Fruit fly (Drosophila melanogaster) whole organism, prepupa: Measurements from ENCODE around the gene spen.

ENCODE experiments used
- CG11294 ChIP-seq: fragments of 200-800 bp; sonication (Bioruptor generic); IDR thresholded peaks from 2 replicates; pipeline ENCODE4 v1.3.6; 2022; ENCODE audit warnings: missing biosample characterization, missing genetic modification characterization
- CG15336 ChIP-seq: fragments of 200-800 bp; sonication (Bioruptor generic); IDR thresholded peaks from 2 replicates; pipeline ENCODE4 v1.3.6; 2022; ENCODE audit warnings: missing biosample characterization, missing genetic modification characterization
- CG34406 ChIP-seq: fragments of 200-800 bp; sonication (Bioruptor generic); optimal IDR thresholded peaks from 3 replicates; lab custom pipeline; 2016; ENCODE audit warnings: missing biosample characterization, missing genetic modification characterization
- CG6792 ChIP-seq: fragments of 200-800 bp; sonication (Bioruptor generic); optimal IDR thresholded peaks from 3 replicates; lab custom pipeline; 2016; ENCODE audit warnings: missing biosample characterization, missing genetic modification characterization
- CG6808 ChIP-seq: fragments of 200-800 bp; sonication (Bioruptor generic); optimal IDR thresholded peaks from 3 replicates; lab custom pipeline; 2017; ENCODE audit warnings: missing biosample characterization, missing genetic modification characterization, mild to moderate bottlenecking, moderate library complexity, missing genetic modification reagents
- CG6854 ChIP-seq: fragments of 200-800 bp; sonication (Bioruptor generic); optimal IDR thresholded peaks from 2 replicates; lab custom pipeline; 2017; ENCODE audit warnings: missing biosample characterization, mild to moderate bottlenecking, missing genetic modification characterization
- Eip93F ChIP-seq: fragments of 200-800 bp; sonication (Bioruptor generic); optimal IDR thresholded peaks from 2 replicates; lab custom pipeline; 2016; ENCODE audit warnings: missing biosample characterization, mild to moderate bottlenecking, missing genetic modification characterization
- Hr39 ChIP-seq: fragments of 200-800 bp; sonication (Bioruptor generic); optimal IDR thresholded peaks from 2 replicates; lab custom pipeline; 2016; ENCODE audit warnings: missing biosample characterization, missing genetic modification characterization
- Met ChIP-seq: fragments of 200-800 bp; sonication (Bioruptor generic); optimal IDR thresholded peaks from 3 replicates; lab custom pipeline; 2016; ENCODE audit warnings: missing biosample characterization, missing genetic modification characterization
- OdsH ChIP-seq: fragments of 200-800 bp; sonication (Bioruptor generic); optimal IDR thresholded peaks from 3 replicates; lab custom pipeline; 2016; ENCODE audit warnings: missing biosample characterization, missing genetic modification characterization
- Smox ChIP-seq: fragments of 200-800 bp; sonication (Bioruptor generic); optimal IDR thresholded peaks from 3 replicates; lab custom pipeline; 2016; ENCODE audit warnings: missing biosample characterization, missing genetic modification characterization
- Sox102F ChIP-seq: fragments of 200-800 bp; sonication (Bioruptor generic); optimal IDR thresholded peaks from 2 replicates; lab custom pipeline; 2016; ENCODE audit warnings: missing biosample characterization, mild to moderate bottlenecking, missing genetic modification characterization
- eg ChIP-seq: fragments of 200-800 bp; sonication (Bioruptor generic); IDR thresholded peaks from 3 replicates; pipeline ENCODE4 v1.3.6; 2022; ENCODE audit warnings: missing biosample characterization, missing genetic modification characterization
- vri ChIP-seq: fragments of 200-800 bp; sonication (Bioruptor generic); optimal IDR thresholded peaks from 3 replicates; lab custom pipeline; 2016; ENCODE audit warnings: missing biosample characterization, mild to moderate bottlenecking, missing genetic modification characterization

- peak; percentile 52 for TF ChIP-seq Sox102F (GFP tag; lab: Kevin White, UChicago)
- peak; percentile 21 for TF ChIP-seq CG6792 (GFP tag; lab: Kevin White, UChicago)
- no peak for TF ChIP-seq Smox (GFP tag; lab: Kevin White, UChicago)
- TF ChIP-seq Met = peak; percentile 8
- TF ChIP-seq vri (GFP tag; lab: Kevin White, UChicago) = peak; percentile 60
- TF ChIP-seq OdsH (GFP tag; lab: Kevin White, UChicago) = peak; percentile 5
- peak; percentile 70; the same call in 1 of the 3 replicates for TF ChIP-seq eg
- TF ChIP-seq CG15336 (GFP tag; lab: Robert Waterston, UW) = peak; percentile 55; the same call in 1 of the 2 replicates
- TF ChIP-seq Eip93F (GFP tag; lab: Kevin White, UChicago) = no peak
- TF ChIP-seq CG11294 (GFP tag; lab: Robert Waterston, UW) = no peak
- no peak for TF ChIP-seq CG34406 (GFP tag; lab: Kevin White, UChicago)
- peak; percentile 100 for TF ChIP-seq CG6808
- TF ChIP-seq CG6854 (GFP tag; lab: Kevin White, UChicago) = peak; percentile 37
- TF ChIP-seq Hr39 = no peak
These were observed 27.2 kb upstream of the spen start, which contains the start of gene Gs1 for dm6 chr2L:131466-132270.
